Fruit fly (Drosophila melanogaster): Measurements from ENCODE around the gene CG11263.

DNA sequence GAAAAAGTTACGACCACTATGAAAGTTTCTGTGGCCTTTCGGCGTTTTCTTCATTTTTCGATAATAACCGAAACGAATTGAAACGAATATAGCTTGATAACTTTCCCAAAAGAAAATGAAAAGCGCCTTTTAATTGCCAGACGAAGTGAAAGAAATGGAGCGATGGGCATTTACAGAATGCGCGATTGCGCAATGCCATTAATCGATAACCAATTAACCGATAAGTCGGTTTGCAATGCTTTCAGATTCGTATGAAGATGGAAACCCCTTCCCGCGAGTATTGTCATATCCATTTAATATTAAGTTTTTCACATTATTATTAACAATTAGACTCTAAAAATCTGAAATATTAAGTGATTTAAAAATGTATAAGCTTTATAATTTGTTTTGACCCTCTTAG is 20.7 kb downstream of the CG11263 start:
- TF ChIP-seq psq (optimal IDR thresholded peaks at IDR 0.05) (no peak), Sin3A (optimal IDR thresholded peaks at IDR 0.05) (no peak), h (optimal IDR thresholded peaks at IDR 0.05) (no peak), Myc (optimal IDR thresholded peaks at IDR 0.05) (no peak), ttk (optimal IDR thresholded peaks at IDR 0.05) (no peak)

Measured in Kc167 (cell line).